Worm (Caenorhabditis elegans): Measurements from ENCODE around the gene F09B12.5.

Gene F09B12.5

ce11 chrX:15057900-15058299 lies 26.6 kb upstream of the F09B12.5 start:
- TF ChIP-seq ZK185.1 (tag; optimal IDR thresholded peaks at IDR 0.05; ENCODE audit: poor library complexity, severe bottlenecking) (no peak), F52B5.7 (tag; optimal IDR thresholded peaks at IDR 0.05) (no peak), F57C9.4 (tag; optimal IDR thresholded peaks at IDR 0.05) (no peak), F10E7.11 (tag; optimal IDR thresholded peaks at IDR 0.05) (no peak), snpc-1.1 (tag; optimal IDR thresholded peaks at IDR 0.05; ENCODE audit: insufficient read depth) (no peak), egl-18 (GFP tag; IDR thresholded peaks at IDR 0.05) (no peak), Y67H2A.10 (GFP tag; conservative IDR thresholded peaks at IDR 0.05) (no peak), C06A6.2 (GFP tag; conservative IDR thresholded peaks at IDR 0.05) (no peak)

ce11 chrX:15060303-15060702 lies 24.2 kb upstream of the F09B12.5 start, which contains the start of gene fbxa-96:
fbxa-96 (minus strand) TSS chrX:15060403.
- TF ChIP-seq attf-3 (GFP tag; conservative IDR thresholded peaks at IDR 0.05): no peak
- TF ChIP-seq aptf-2 (GFP tag; conservative IDR thresholded peaks at IDR 0.05): no peak
- TF ChIP-seq dpl-1 (GFP tag; optimal IDR thresholded peaks at IDR 0.05): no peak
- no peak for TF ChIP-seq F39B2.1 (GFP tag; IDR thresholded peaks at IDR 0.05)
- TF ChIP-seq sea-2 (GFP tag; IDR thresholded peaks at IDR 0.05): no peak
- no peak for TF ChIP-seq egrh-3 (GFP tag; IDR thresholded peaks at IDR 0.05)
- TF ChIP-seq snpc-1.3 (tag; optimal IDR thresholded peaks at IDR 0.05; ENCODE audit: insufficient read depth): no peak
- TF ChIP-seq nfya-1 (tag; optimal IDR thresholded peaks at IDR 0.05; ENCODE audit: borderline replicate concordance, insufficient read depth): no peak
- TF ChIP-seq dox-1 (GFP tag; IDR thresholded peaks at IDR 0.05): no peak
- TF ChIP-seq B0261.1 (tag; optimal IDR thresholded peaks at IDR 0.05): no peak
- TF ChIP-seq ztf-22 (GFP tag; optimal IDR thresholded peaks at IDR 0.05): no peak
- no peak for TF ChIP-seq F22D6.2 (tag; optimal IDR thresholded peaks at IDR 0.05)
- TF ChIP-seq somi-1 (GFP tag; optimal IDR thresholded peaks at IDR 0.05): no peak
- TF ChIP-seq cebp-2 (GFP tag; IDR thresholded peaks at IDR 0.05): no peak
- TF ChIP-seq dpff-1 (tag; optimal IDR thresholded peaks at IDR 0.05): no peak
- TF ChIP-seq tlf-1 (GFP tag; optimal IDR thresholded peaks at IDR 0.05): no peak
- no peak for TF ChIP-seq C06A6.2 (GFP tag; conservative IDR thresholded peaks at IDR 0.05)
- TF ChIP-seq lin-40 (tag; optimal IDR thresholded peaks at IDR 0.05): no peak

DNA sequence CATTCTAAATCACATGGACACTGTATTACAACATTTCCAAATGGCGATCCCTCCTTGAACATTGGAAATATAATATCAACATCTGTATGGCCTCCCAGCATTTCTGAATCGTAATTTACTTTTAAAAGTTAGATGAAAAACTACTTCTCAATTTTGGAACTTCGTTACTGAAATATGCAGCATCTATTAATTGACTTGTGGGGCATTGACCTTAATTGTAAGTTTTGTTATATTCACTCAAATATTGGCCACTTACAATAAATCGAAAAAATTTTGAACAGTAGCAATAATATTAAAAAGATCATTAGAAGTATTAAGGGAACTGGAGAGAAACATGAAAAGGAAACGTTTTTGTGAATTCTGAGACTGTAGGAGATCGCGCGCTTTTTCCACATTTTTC lies 15.3 kb upstream of the F09B12.5 start, which contains the start of gene mam-6:
Gene mam-6 (minus strand): TSS at position 101 of the 400 bp plus-strand sequence.
- TF ChIP-seq madf-6 (GFP tag; IDR thresholded peaks at IDR 0.05) (no peak), hmg-20 (GFP tag; IDR thresholded peaks at IDR 0.05) (no peak), nfya-2 (GFP tag; IDR thresholded peaks at IDR 0.05) (no peak), xnd-1 (tag; optimal IDR thresholded peaks at IDR 0.05) (no peak), nhr-27 (tag; optimal IDR thresholded peaks at IDR 0.05) (no peak)

ce11 chrX:15070137-15070536 lies 14.4 kb upstream of the F09B12.5 start:
- TF ChIP-seq zfh-2 (GFP tag; conservative IDR thresholded peaks at IDR 0.05) (peak; percentile 82), snpc-4 (GFP tag; optimal IDR thresholded peaks at IDR 0.05) (peak; percentile 51), snpc-4 (tag; optimal IDR thresholded peaks at IDR 0.05) (peak in 3 of 4 experiments; percentile 50 to 88 (median 82)), egrh-3 (GFP tag; IDR thresholded peaks at IDR 0.05) (peak; percentile 21; the same call in 1 of the 2 replicates), snpc-1.1 (tag; optimal IDR thresholded peaks at IDR 0.05; ENCODE audit: insufficient read depth) (peak; percentile 67), F33H1.4 (GFP tag; IDR thresholded peaks at IDR 0.05) (no peak)

All from whole organism, young adult.